Worm (Caenorhabditis elegans): ENCODE results near the gene rib-1.

The rib-1 gene

ce11 chrIV:11563090-11563489 lies 15.5 kb upstream of the rib-1 start:
- TF ChIP-seq unc-62 (GFP tag; optimal IDR thresholded peaks at IDR 0.05) (no peak), ekl-4 (GFP tag; IDR thresholded peaks at IDR 0.05) (0 out of 2 replicates have a peak, but pooled peaks have one; percentile 11)

ce11 chrIV:11565022-11565421 lies 13.6 kb upstream of the rib-1 start:
- TF ChIP-seq mes-4 (tag; optimal IDR thresholded peaks at IDR 0.05) (no peak), Y53G8AR.9 (GFP tag; conservative IDR thresholded peaks at IDR 0.05) (no peak), rec-8 (tag; optimal IDR thresholded peaks at IDR 0.05) (no peak), zfh-2 (GFP tag; conservative IDR thresholded peaks at IDR 0.05) (peak; percentile 82), egrh-3 (GFP tag; IDR thresholded peaks at IDR 0.05) (peak; percentile 92), nfyb-1 (GFP tag; IDR thresholded peaks at IDR 0.05) (peak; percentile 17; the same call in 1 of the 2 replicates), nhr-120 (GFP tag; IDR thresholded peaks at IDR 0.05) (no peak)

- TF ChIP-seq tbp1 (GFP tag; optimal IDR thresholded peaks at IDR 0.05) (peak; percentile 58), ama-1 (optimal IDR thresholded peaks at IDR 0.05) (no peak), ama-1 (GFP tag; optimal IDR thresholded peaks at IDR 0.05) (no peak), mcd-1 (GFP tag; IDR thresholded peaks at IDR 0.05) (peak; percentile 87), bed-2 (GFP tag; IDR thresholded peaks at IDR 0.05) (no peak), ztf-25 (GFP tag; IDR thresholded peaks at IDR 0.05) (no peak), cebp-1 (GFP tag; IDR thresholded peaks at IDR 0.05) (no peak), cebp-1 (tag; optimal IDR thresholded peaks at IDR 0.05) (peak; percentile 71), ceh-58 (GFP tag; IDR thresholded peaks at IDR 0.05) (no peak), dox-1 (GFP tag; IDR thresholded peaks at IDR 0.05) (peak; percentile 75), T26A5.8 (tag; optimal IDR thresholded peaks at IDR 0.05) (no peak), F10E7.11 (tag; optimal IDR thresholded peaks at IDR 0.05) (no peak), let-607 (tag; optimal IDR thresholded peaks at IDR 0.05) (peak; percentile 98), K12H6.12 (tag; optimal IDR thresholded peaks at IDR 0.05) (peak; percentile 22), somi-1 (GFP tag; optimal IDR thresholded peaks at IDR 0.05) (no peak), xnd-1 (tag; optimal IDR thresholded peaks at IDR 0.05) (no peak), akir-1 (GFP tag; optimal IDR thresholded peaks at IDR 0.05) (no peak), ceh-100 (GFP tag; IDR thresholded peaks at IDR 0.05) (peak; percentile 57; the same call in 1 of the 2 replicates), bed-1 (GFP tag; IDR thresholded peaks at IDR 0.05) (no peak), unc-130 (GFP tag; optimal IDR thresholded peaks at IDR 0.05) (no peak), ztf-28 (GFP tag; IDR thresholded peaks at IDR 0.05) (no peak), B0261.1 (tag; optimal IDR thresholded peaks at IDR 0.05) (no peak), attf-3 (GFP tag; conservative IDR thresholded peaks at IDR 0.05) (peak; percentile 54; the same call in 1 of the 2 replicates), B0019.2 (GFP tag; conservative IDR thresholded peaks at IDR 0.05) (no peak; the same call in 1 of the 2 replicates), sdz-38 (tag; optimal IDR thresholded peaks at IDR 0.05) (no peak), B0035.1 (tag; optimal IDR thresholded peaks at IDR 0.05) (no peak), F55B11.4 (tag; optimal IDR thresholded peaks at IDR 0.05; ENCODE audit: borderline replicate concordance, insufficient read depth) (no peak), nhr-27 (tag; optimal IDR thresholded peaks at IDR 0.05) (no peak), lin-54 (GFP tag; optimal IDR thresholded peaks at IDR 0.05) (peak; percentile 86), C06A6.2 (GFP tag; conservative IDR thresholded peaks at IDR 0.05) (peak; percentile 60; the same call in 1 of the 2 replicates), nfya-1 (tag; optimal IDR thresholded peaks at IDR 0.05; ENCODE audit: borderline replicate concordance, insufficient read depth) (no peak), egl-44 (GFP tag; IDR thresholded peaks at IDR 0.05) (0 out of 2 replicates have a peak, but pooled peaks have one; percentile 31), madf-6 (GFP tag; IDR thresholded peaks at IDR 0.05) (peak; percentile 60; the same call in 1 of the 2 replicates), Y95B8A.8 (GFP tag; IDR thresholded peaks at IDR 0.05) (no peak), rec-8 (tag; optimal IDR thresholded peaks at IDR 0.05) (no peak), unc-62 (GFP tag; optimal IDR thresholded peaks at IDR 0.05) (no peak), egl-18 (GFP tag; IDR thresholded peaks at IDR 0.05) (no peak), sptf-2 (GFP tag; optimal IDR thresholded peaks at IDR 0.05) (no peak), cebp-2 (GFP tag; IDR thresholded peaks at IDR 0.05) (no peak)
Measured at ce11 chrIV:11566146-11566545, 12.4 kb upstream of the rib-1 start, which contains the start of gene sec-24.1. Gene sec-24.1 (minus strand): TSS chrIV:11566194.

Measured in whole organism, young adult.